Fruit fly (Drosophila melanogaster) whole organism, embryonic: ENCODE data around the gene Atg12.

ENCODE experiments used
- Atf3 ChIP-seq: fragments of 200-800 bp; sonication (Bioruptor generic); optimal IDR thresholded peaks from 3 replicates; lab custom pipeline; 2016; ENCODE audit warnings: missing biosample characterization, missing genetic modification characterization
- BtbVII ChIP-seq: fragments of 200-800 bp; sonication (Bioruptor generic); optimal IDR thresholded peaks from 3 replicates; lab custom pipeline; 2017; ENCODE audit warnings: missing biosample characterization, mild to moderate bottlenecking, missing genetic modification characterization
- CG11456 ChIP-seq: fragments of 200-800 bp; sonication (Bioruptor generic); IDR thresholded peaks from 3 replicates; pipeline ENCODE4 v1.3.6; 2022; ENCODE audit warnings: missing biosample characterization, missing genetic modification characterization
- CG12104 ChIP-seq: fragments of 200-800 bp; sonication (Bioruptor generic); optimal IDR thresholded peaks from 3 replicates; lab custom pipeline; 2016; ENCODE audit warnings: missing biosample characterization, missing genetic modification characterization
- CG12219 ChIP-seq: fragments of 200-800 bp; sonication (Bioruptor generic); optimal IDR thresholded peaks from 3 replicates; lab custom pipeline; 2018; ENCODE audit warnings: missing biosample characterization, mild to moderate bottlenecking, missing genetic modification characterization
- CG1233 ChIP-seq: fragments of 200-800 bp; sonication (Bioruptor generic); optimal IDR thresholded peaks from 4 replicates; lab custom pipeline; 2018; ENCODE audit warnings: missing biosample characterization, mild to moderate bottlenecking, missing genetic modification characterization
- CG15011 ChIP-seq: fragments of 200-800 bp; sonication (Bioruptor generic); optimal IDR thresholded peaks from 3 replicates; lab custom pipeline; 2018; ENCODE audit warnings: missing biosample characterization, mild to moderate bottlenecking, missing genetic modification characterization
- CG1603 ChIP-seq: fragments of 200-800 bp; sonication (Bioruptor generic); optimal IDR thresholded peaks from 2 replicates; lab custom pipeline; 2019; ENCODE audit warnings: missing biosample characterization, mild to moderate bottlenecking, missing genetic modification characterization, moderate library complexity
- CG17568 ChIP-seq: fragments of 200-800 bp; sonication (Bioruptor generic); optimal IDR thresholded peaks from 2 replicates; lab custom pipeline; 2018; ENCODE audit warnings: missing biosample characterization, mild to moderate bottlenecking, missing genetic modification characterization, moderate library complexity
- CG18599 ChIP-seq: fragments of 200-800 bp; sonication (Bioruptor generic); optimal IDR thresholded peaks from 3 replicates; lab custom pipeline; 2017; ENCODE audit warnings: missing biosample characterization, missing genetic modification characterization, mild to moderate bottlenecking, moderate library complexity, missing genetic modification reagents
- CG18619 ChIP-seq: fragments of 200-800 bp; sonication (Bioruptor generic); optimal IDR thresholded peaks from 3 replicates; lab custom pipeline; 2017; ENCODE audit warnings: missing biosample characterization, mild to moderate bottlenecking, missing genetic modification characterization
- CG2129 ChIP-seq: fragments of 200-800 bp; sonication (Bioruptor generic); IDR thresholded peaks from 2 replicates; pipeline ENCODE4 v1.3.6; 2022; ENCODE audit warnings: missing biosample characterization, missing genetic modification characterization; ENCODE audit not compliant: partially characterized antibody
- CG2889 ChIP-seq: fragments of 200-800 bp; sonication (Bioruptor generic); IDR thresholded peaks from 3 replicates; pipeline ENCODE4 v1.3.6; 2022; ENCODE audit warnings: missing biosample characterization, missing genetic modification characterization
- CG31365 ChIP-seq: fragments of 200-800 bp; sonication (Bioruptor generic); optimal IDR thresholded peaks from 2 replicates; lab custom pipeline; 2018; ENCODE audit warnings: missing biosample characterization, mild to moderate bottlenecking, missing genetic modification characterization
- CG34224 ChIP-seq: fragments of 200-800 bp; sonication (Bioruptor generic); IDR thresholded peaks from 3 replicates; pipeline ENCODE4 v1.3.6; 2022; ENCODE audit warnings: missing biosample characterization, missing genetic modification characterization; ENCODE audit not compliant: partially characterized antibody
- CG3847 ChIP-seq: fragments of 200-800 bp; sonication (Bioruptor generic); IDR thresholded peaks from 2 replicates; pipeline ENCODE4 v1.3.6; 2022; ENCODE audit warnings: missing biosample characterization, missing genetic modification characterization
- CG9932 ChIP-seq: fragments of 200-800 bp; sonication (Bioruptor generic); IDR thresholded peaks from 2 replicates; pipeline ENCODE4 v1.3.6; 2022; ENCODE audit warnings: missing biosample characterization, missing genetic modification characterization
- CrebB ChIP-seq: fragments of 200-800 bp; sonication (Bioruptor generic); optimal IDR thresholded peaks from 3 replicates; lab custom pipeline; 2018; ENCODE audit warnings: missing biosample characterization, mild to moderate bottlenecking, missing genetic modification characterization
- D19A ChIP-seq: fragments of 200-800 bp; optimal IDR thresholded peaks from 3 replicates; lab custom pipeline; 2019; ENCODE audit warnings: missing biosample characterization, mild to moderate bottlenecking, missing genetic modification characterization, moderate library complexity
- D19B ChIP-seq: fragments of 200-800 bp; sonication (Bioruptor generic); optimal IDR thresholded peaks from 2 replicates; lab custom pipeline; 2017; ENCODE audit warnings: missing biosample characterization, mild to moderate bottlenecking, missing genetic modification characterization
- Dad ChIP-seq: fragments of 200-800 bp; sonication (Bioruptor generic); optimal IDR thresholded peaks from 3 replicates; lab custom pipeline; 2016; ENCODE audit warnings: missing biosample characterization, missing genetic modification characterization
- Dref ChIP-seq: fragments of 200-800 bp; sonication (Bioruptor generic); IDR thresholded peaks from 2 replicates; pipeline ENCODE4 v1.3.6; 2022; ENCODE audit warnings: missing biosample characterization, missing genetic modification characterization
- Fer2 ChIP-seq: fragments of 200-800 bp; sonication (Bioruptor generic); optimal IDR thresholded peaks from 2 replicates; lab custom pipeline; 2018; ENCODE audit warnings: missing biosample characterization, mild to moderate bottlenecking, missing genetic modification characterization, moderate library complexity
- Hmr ChIP-seq: fragments of 200-800 bp; sonication (Bioruptor generic); optimal IDR thresholded peaks from 3 replicates; lab custom pipeline; 2017; ENCODE audit warnings: mild to moderate bottlenecking, missing biosample characterization, missing genetic modification reagents, missing genetic modification characterization
- Hr51 ChIP-seq, 2 experiments: fragments of 200-800 bp; sonication (Bioruptor generic); optimal IDR thresholded peaks; 2 replicates in 1 of 2; 3 replicates in 1 of 2; lab custom pipeline; 2016 to 2018; ENCODE audit warnings: missing biosample characterization in 2 of 2, missing genetic modification characterization in 2 of 2, mild to moderate bottlenecking in 1 of 2, moderate library complexity in 1 of 2
- MBD-R2 ChIP-seq: fragments of 200-800 bp; sonication (Bioruptor generic); IDR thresholded peaks from 2 replicates; pipeline ENCODE4 v1.3.6; 2022; ENCODE audit warnings: missing biosample characterization, missing genetic modification characterization
- NC2α ChIP-seq: fragments of 200-800 bp; sonication (Bioruptor generic); optimal IDR thresholded peaks from 2 replicates; lab custom pipeline; 2016; ENCODE audit warnings: missing biosample characterization, missing genetic modification characterization
- Nf-YC ChIP-seq: fragments of 200-800 bp; optimal IDR thresholded peaks from 3 replicates; lab custom pipeline; 2019; ENCODE audit warnings: missing biosample characterization, mild to moderate bottlenecking, missing genetic modification characterization, moderate library complexity
- Tbp ChIP-seq: fragments of >200 bp; optimal IDR thresholded peaks from 2 replicates; lab custom pipeline; 2018; ENCODE audit warnings: missing biosample characterization, missing genetic modification characterization
- Vsx1 ChIP-seq: fragments of 200-800 bp; sonication (Bioruptor generic); optimal IDR thresholded peaks from 2 replicates; lab custom pipeline; 2017; ENCODE audit warnings: missing biosample characterization, mild to moderate bottlenecking, missing genetic modification characterization, missing genetic modification reagents
- ase ChIP-seq: fragments of 200-800 bp; sonication (Bioruptor generic); IDR thresholded peaks from 3 replicates; pipeline ENCODE4 v1.3.6; 2022; ENCODE audit warnings: missing biosample characterization, missing genetic modification characterization
- crc ChIP-seq: fragments of 200-800 bp; sonication (Bioruptor generic); optimal IDR thresholded peaks from 2 replicates; lab custom pipeline; 2016; ENCODE audit warnings: missing biosample characterization, missing genetic modification characterization
- dimm ChIP-seq: fragments of 200-800 bp; sonication (Bioruptor generic); IDR thresholded peaks from 2 replicates; pipeline ENCODE4 v1.3.6; 2022; ENCODE audit warnings: missing biosample characterization, missing genetic modification characterization
- disco-r ChIP-seq: fragments of 200-800 bp; sonication (Bioruptor generic); optimal IDR thresholded peaks from 2 replicates; lab custom pipeline; 2016; ENCODE audit warnings: missing biosample characterization, missing genetic modification characterization
- en ChIP-seq: fragments of 200-800 bp; sonication (Bioruptor generic); optimal IDR thresholded peaks from 2 replicates; lab custom pipeline; 2016; ENCODE audit warnings: missing biosample characterization, missing genetic modification characterization
- esg ChIP-seq: fragments of 200-800 bp; sonication (Bioruptor generic); conservative IDR thresholded peaks from 2 replicates; pipeline ENCODE4 v1.3.6; 2022; ENCODE audit warnings: missing biosample characterization, missing genetic modification characterization
- fd64A ChIP-seq: fragments of 200-800 bp; sonication (Bioruptor generic); optimal IDR thresholded peaks from 3 replicates; lab custom pipeline; 2018; ENCODE audit warnings: missing biosample characterization, mild to moderate bottlenecking, missing genetic modification characterization
- hth ChIP-seq: fragments of >200 bp; optimal IDR thresholded peaks from 2 replicates; lab custom pipeline; 2017; ENCODE audit warnings: inconsistent platforms
- lab ChIP-seq: fragments of 200-800 bp; sonication (Bioruptor generic); optimal IDR thresholded peaks from 3 replicates; lab custom pipeline; 2017; ENCODE audit warnings: missing biosample characterization, missing genetic modification characterization, mild to moderate bottlenecking, moderate library complexity, missing genetic modification reagents
- mld ChIP-seq: fragments of 200-800 bp; sonication (Bioruptor generic); IDR thresholded peaks from 3 replicates; pipeline ENCODE4 v1.3.6; 2022; ENCODE audit warnings: missing biosample characterization, missing genetic modification characterization; ENCODE audit not compliant: partially characterized antibody
- odd ChIP-seq: fragments of 200-800 bp; sonication (Bioruptor generic); optimal IDR thresholded peaks from 2 replicates; lab custom pipeline; 2017; ENCODE audit warnings: missing biosample characterization, mild to moderate bottlenecking, missing genetic modification characterization
- pfk ChIP-seq: fragments of 200-800 bp; sonication (Bioruptor generic); optimal IDR thresholded peaks from 2 replicates; lab custom pipeline; 2018; ENCODE audit warnings: missing biosample characterization, mild to moderate bottlenecking, missing genetic modification characterization, moderate library complexity
- phol ChIP-seq: fragments of 200-800 bp; sonication (Bioruptor generic); optimal IDR thresholded peaks from 3 replicates; lab custom pipeline; 2018; ENCODE audit warnings: missing biosample characterization, mild to moderate bottlenecking, missing genetic modification characterization, moderate library complexity
- sc ChIP-seq, 3 experiments: fragments of >200 bp in 2 of 3; fragments of 200-800 bp in 1 of 3; sonication (Bioruptor generic) in 1 of 3; optimal IDR thresholded peaks; 2 replicates in 2 of 3; 3 replicates in 1 of 3; lab custom pipeline; 2017; ENCODE audit warnings: mild to moderate bottlenecking in 1 of 3, missing biosample characterization in 1 of 3, missing genetic modification characterization in 1 of 3, missing genetic modification reagents in 1 of 3
- sens-2 ChIP-seq: fragments of 200-800 bp; sonication (Bioruptor generic); IDR thresholded peaks from 2 replicates; pipeline ENCODE4 v1.3.6; 2022; ENCODE audit warnings: missing biosample characterization, missing genetic modification characterization
- slbo ChIP-seq: fragments of 200-800 bp; sonication (Bioruptor generic); IDR thresholded peaks from 2 replicates; pipeline ENCODE4 v1.3.6; 2022; ENCODE audit warnings: missing biosample characterization, missing genetic modification characterization
- slp2 ChIP-seq: fragments of 200-800 bp; sonication (Bioruptor generic); optimal IDR thresholded peaks from 2 replicates; lab custom pipeline; 2016; ENCODE audit warnings: missing biosample characterization, missing genetic modification characterization
- tgo ChIP-seq: fragments of 200-800 bp; sonication (Bioruptor generic); IDR thresholded peaks from 3 replicates; pipeline ENCODE4 v1.3.6; 2022; ENCODE audit warnings: missing biosample characterization, missing genetic modification characterization
- unpg ChIP-seq: fragments of 200-800 bp; sonication (Bioruptor generic); optimal IDR thresholded peaks from 3 replicates; lab custom pipeline; 2018; ENCODE audit warnings: missing biosample characterization, mild to moderate bottlenecking, missing genetic modification characterization, moderate library complexity
- wek ChIP-seq: fragments of 200-800 bp; sonication (Bioruptor generic); optimal IDR thresholded peaks from 3 replicates; lab custom pipeline; 2018; ENCODE audit warnings: missing biosample characterization, mild to moderate bottlenecking, missing genetic modification characterization, moderate library complexity

Atg12 gene

dm6 chr3L:12136630-12137029 is at the start of gene Atg12, which contains the start of gene CG5645 (continued):
- TF ChIP-seq CG12219 (GFP tag; lab: Kevin White, UChicago) (no peak), CG9932 (GFP tag; lab: Robert Waterston, UW) (peak; percentile 70), slp2 (GFP tag; lab: Kevin White, UChicago) (no peak), Dad (no peak), D19A (tag; lab: Kevin White, UChicago) (peak; percentile 65), CG11456 (no peak), CG18599 (GFP tag; lab: Kevin White, UChicago) (peak; percentile 70), ase (peak; percentile 47; the same call in 2 of the 3 replicates), Fer2 (no peak), CG2889 (0 out of 3 replicates have a peak, but pooled peaks have one; percentile 36), Dref (GFP tag; lab: Robert Waterston, UW) (peak; percentile 61), sc (optimal IDR thresholded peaks at IDR 0.05; lab: Kevin White, UChicago) (no peak), sc (GFP tag; optimal IDR thresholded peaks at IDR 0.05; lab: Kevin White, UChicago) (no peak), D19B (no peak), CrebB (tag; lab: Kevin White, UChicago) (peak; percentile 4), CG31365 (tag; lab: Kevin White, UChicago) (no peak), unpg (GFP tag; lab: Kevin White, UChicago) (peak; percentile 73), sens-2 (no peak), Tbp (GFP tag; lab: Kevin White, UChicago) (no peak), lab (GFP tag; lab: Kevin White, UChicago) (peak; percentile 28), esg (GFP tag; lab: Robert Waterston, UW) (0 out of 2 replicates have a peak, but pooled peaks have one; percentile 19), CG2129 (GFP tag; lab: Robert Waterston, UW) (peak; percentile 73), tgo (GFP tag; lab: Robert Waterston, UW) (peak; percentile 65; the same call in 2 of the 3 replicates), mld (GFP tag; lab: Robert Waterston, UW) (no peak), CG1603 (tag; lab: Kevin White, UChicago) (peak; percentile 44), CG18619 (GFP tag; lab: Kevin White, UChicago) (no peak), CG15011 (GFP tag; lab: Kevin White, UChicago) (no peak), CG3847 (GFP tag; lab: Robert Waterston, UW) (no peak), MBD-R2 (GFP tag; lab: Robert Waterston, UW) (peak; percentile 78), en (no peak), wek (GFP tag; lab: Kevin White, UChicago) (no peak), NC2α (no peak), CG17568 (GFP tag; lab: Kevin White, UChicago) (no peak), crc (no peak), hth (lab: Kevin White, UChicago) (no peak), disco-r (GFP tag; lab: Kevin White, UChicago) (no peak), Nf-YC (tag; lab: Kevin White, UChicago) (peak; percentile 59), odd (no peak), slbo (GFP tag; lab: Robert Waterston, UW) (peak; percentile 78), CG1233 (GFP tag; lab: Kevin White, UChicago) (no peak), fd64A (no peak), pfk (GFP tag; lab: Kevin White, UChicago) (no peak), phol (tag; lab: Kevin White, UChicago) (peak; percentile 59), Hmr (GFP tag; lab: Kevin White, UChicago) (peak; percentile 44), CG34224 (GFP tag; lab: Robert Waterston, UW) (peak; percentile 82), Hr51 (GFP tag; optimal IDR thresholded peaks at IDR 0.05; lab: Kevin White, UChicago) (peak in 1 of 2 experiments; percentile 39), BtbVII (GFP tag; lab: Kevin White, UChicago) (no peak), CG12104 (peak; percentile 39), dimm (GFP tag; lab: Robert Waterston, UW) (no peak), Atf3 (GFP tag; lab: Kevin White, UChicago) (no peak), Vsx1 (GFP tag; lab: Kevin White, UChicago) (peak; percentile 97)
